Fruit fly (Drosophila melanogaster) whole organism, adult: ENCODE measurements around the gene htk.

ENCODE experiments used
- CG11617 ChIP-seq: fragments of 200-800 bp; sonication (Bioruptor generic); optimal IDR thresholded peaks from 2 replicates; lab custom pipeline; 2017; ENCODE audit warnings: mild to moderate bottlenecking, missing biosample characterization, missing genetic modification reagents, missing genetic modification characterization
- CG1620 ChIP-seq: fragments of 200-800 bp; sonication (Bioruptor generic); optimal IDR thresholded peaks from 2 replicates; lab custom pipeline; 2016; ENCODE audit warnings: missing biosample characterization, missing genetic modification characterization
- CG33017 ChIP-seq: fragments of 200-800 bp; sonication (Bioruptor generic); optimal IDR thresholded peaks from 2 replicates; lab custom pipeline; 2018; ENCODE audit warnings: missing biosample characterization, mild to moderate bottlenecking, missing genetic modification characterization, moderate library complexity
- CG5204 ChIP-seq: fragments of 200-800 bp; sonication (Bioruptor generic); optimal IDR thresholded peaks from 2 replicates; lab custom pipeline; 2016; ENCODE audit warnings: missing biosample characterization, missing genetic modification characterization
- CG7045 ChIP-seq: fragments of 200-800 bp; sonication (Bioruptor generic); optimal IDR thresholded peaks from 2 replicates; lab custom pipeline; 2017; ENCODE audit warnings: missing biosample characterization, mild to moderate bottlenecking, missing genetic modification characterization
- Hr96 ChIP-seq: fragments of 200-800 bp; sonication (Bioruptor generic); optimal IDR thresholded peaks from 2 replicates; lab custom pipeline; 2016; ENCODE audit warnings: missing biosample characterization, missing genetic modification characterization
- Mnt ChIP-seq: fragments of 200-800 bp; sonication (Bioruptor generic); optimal IDR thresholded peaks from 2 replicates; lab custom pipeline; 2016; ENCODE audit warnings: missing biosample characterization, mild to moderate bottlenecking, missing genetic modification characterization
- bab1 ChIP-seq: fragments of 200-800 bp; sonication (Bioruptor generic); optimal IDR thresholded peaks from 3 replicates; lab custom pipeline; 2019; ENCODE audit warnings: missing biosample characterization, mild to moderate bottlenecking, missing genetic modification characterization, moderate library complexity
- cic ChIP-seq: fragments of 200-800 bp; sonication (Bioruptor generic); optimal IDR thresholded peaks from 2 replicates; lab custom pipeline; 2017; ENCODE audit warnings: missing biosample characterization, mild to moderate bottlenecking, missing genetic modification characterization, moderate library complexity
- cnc ChIP-seq, 2 experiments: fragments of >200 bp; optimal IDR thresholded peaks; 2 replicates each; lab custom pipeline; 2017
- kay ChIP-seq: fragments of 200-800 bp; sonication (Bioruptor generic); peaks from one replicate; lab custom pipeline; 2016; ENCODE audit warnings: missing biosample characterization, missing genetic modification characterization, borderline replicate concordance
- pad ChIP-seq: fragments of 200-800 bp; sonication (Bioruptor generic); optimal IDR thresholded peaks from 3 replicates; lab custom pipeline; 2017; ENCODE audit warnings: missing biosample characterization, missing genetic modification characterization, mild to moderate bottlenecking, moderate library complexity, missing genetic modification reagents
- tj ChIP-seq: fragments of 200-800 bp; sonication (Bioruptor generic); optimal IDR thresholded peaks from 3 replicates; lab custom pipeline; 2017; ENCODE audit warnings: missing biosample characterization, mild to moderate bottlenecking, missing genetic modification characterization, moderate library complexity
- toe ChIP-seq: fragments of 200-800 bp; sonication (Bioruptor generic); optimal IDR thresholded peaks from 2 replicates; lab custom pipeline; 2016; ENCODE audit warnings: missing biosample characterization, missing genetic modification characterization

DNA sequence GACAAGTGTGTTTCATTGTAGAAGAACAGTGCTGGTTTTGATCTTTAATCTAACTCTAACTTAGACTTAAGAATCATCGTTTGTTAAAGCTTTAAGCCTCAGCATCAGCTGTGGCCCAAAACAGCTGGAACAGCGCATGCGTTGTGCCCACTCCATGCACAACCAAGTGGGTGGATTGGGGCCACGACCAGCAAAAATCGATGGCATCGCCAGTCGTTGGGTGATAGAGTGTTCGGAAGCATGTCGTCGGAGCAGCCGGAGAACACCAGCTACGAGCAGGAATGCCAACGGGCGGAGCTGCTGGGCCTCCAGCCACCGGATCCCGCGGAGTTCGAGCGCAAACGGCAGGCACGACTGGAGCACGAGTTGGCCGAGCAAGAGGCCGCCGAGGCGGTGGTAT, 16.6 kb downstream of the htk start, which contains the start of gene CG32544:
- TF ChIP-seq tj (GFP tag; lab: Kevin White, UChicago) (no peak), CG11617 (GFP tag; lab: Kevin White, UChicago) (no peak), Mnt (no peak), kay (GFP tag; lab: Kevin White, UChicago) (no peak), CG5204 (GFP tag; lab: Kevin White, UChicago) (no peak), CG7045 (GFP tag; lab: Kevin White, UChicago) (no peak), cnc (optimal IDR thresholded peaks at IDR 0.05; lab: Kevin White, UChicago) (no peak), bab1 (GFP tag; lab: Kevin White, UChicago) (no peak), Hr96 (no peak), cic (GFP tag; lab: Kevin White, UChicago) (no peak), toe (no peak), pad (GFP tag; lab: Kevin White, UChicago) (no peak), CG1620 (GFP tag; lab: Kevin White, UChicago) (no peak), CG33017 (no peak)
